Fruit fly (Drosophila melanogaster): ENCODE data around the gene CG4119.
A peak's percentile ranks its signal among the peaks of the same experiment; 100 is the strongest.

CG4119 gene

dm6 chrX:5689417-5690215 is 23.8 kb downstream of the CG4119 start, which contains the start of the genes PGAP1 and cv (continued):
- peak; percentile 35 for TF ChIP-seq CG32006 (GFP tag; optimal IDR thresholded peaks at IDR 0.05)
- TF ChIP-seq Smox (GFP tag; optimal IDR thresholded peaks at IDR 0.05), result no peak
- no peak for TF ChIP-seq Ets96B (tag; optimal IDR thresholded peaks at IDR 0.05)
- TF ChIP-seq Hr4 (GFP tag; optimal IDR thresholded peaks at IDR 0.05), result peak; percentile 31
- TF ChIP-seq CG4318 (GFP tag; optimal IDR thresholded peaks at IDR 0.05), result no peak
- peak; percentile 61 for TF ChIP-seq esn (GFP tag; optimal IDR thresholded peaks at IDR 0.05)
- TF ChIP-seq CG6854 (GFP tag; optimal IDR thresholded peaks at IDR 0.05), result no peak
- TF ChIP-seq topi (GFP tag; optimal IDR thresholded peaks at IDR 0.05), result no peak
- TF ChIP-seq CG1621 (tag; optimal IDR thresholded peaks at IDR 0.05), result no peak
- no peak for TF ChIP-seq spab (GFP tag; optimal IDR thresholded peaks at IDR 0.05)
- peak; percentile 30 for TF ChIP-seq Ets21C (GFP tag; optimal IDR thresholded peaks at IDR 0.05)
- no peak for TF ChIP-seq CG9139 (GFP tag; optimal IDR thresholded peaks at IDR 0.05)
- TF ChIP-seq Sox14 (GFP tag; optimal IDR thresholded peaks at IDR 0.05), result peak; percentile 55
- TF ChIP-seq cyc (GFP tag; optimal IDR thresholded peaks at IDR 0.05), result peak; percentile 13
- TF ChIP-seq CG10631 (GFP tag; optimal IDR thresholded peaks at IDR 0.05), result peak; percentile 18
- no peak for TF ChIP-seq fd59A (GFP tag; optimal IDR thresholded peaks at IDR 0.05)
- no peak for TF ChIP-seq Sox102F (GFP tag; optimal IDR thresholded peaks at IDR 0.05)
- no peak for TF ChIP-seq Hr38 (GFP tag; optimal IDR thresholded peaks at IDR 0.05)
- TF ChIP-seq CG31627 (GFP tag; optimal IDR thresholded peaks at IDR 0.05), result peak; percentile 29
- TF ChIP-seq Blimp-1 (GFP tag; optimal IDR thresholded peaks at IDR 0.05), result no peak
- peak; percentile 58 for TF ChIP-seq lz (GFP tag; optimal IDR thresholded peaks at IDR 0.05)
- no peak for TF ChIP-seq CG11294 (GFP tag; IDR thresholded peaks at IDR 0.05)
- TF ChIP-seq CG15336 (GFP tag; IDR thresholded peaks at IDR 0.05), result no peak
- 0 out of 3 replicates have a peak, but pooled peaks have one; percentile 4 for TF ChIP-seq eg (GFP tag; IDR thresholded peaks at IDR 0.05)
- peak; percentile 19; the same call in 1 of the 3 replicates for TF ChIP-seq CG6163 (GFP tag; IDR thresholded peaks at IDR 0.05)
- no peak for TF ChIP-seq Gug (GFP tag; IDR thresholded peaks at IDR 0.05)
- no peak for TF ChIP-seq vri (GFP tag; optimal IDR thresholded peaks at IDR 0.05)
- TF ChIP-seq Eip75B (GFP tag; optimal IDR thresholded peaks at IDR 0.05), result no peak
- no peak for TF ChIP-seq net (GFP tag; optimal IDR thresholded peaks at IDR 0.05)
- no peak for TF ChIP-seq Met (GFP tag; optimal IDR thresholded peaks at IDR 0.05)
- no peak for TF ChIP-seq CG16779 (tag; optimal IDR thresholded peaks at IDR 0.05)
- no peak for TF ChIP-seq fkh (GFP tag; optimal IDR thresholded peaks at IDR 0.05)
- TF ChIP-seq dsx (GFP tag; optimal IDR thresholded peaks at IDR 0.05; ENCODE audit: poor library complexity, severe bottlenecking), result no peak
- peak; percentile 42 for TF ChIP-seq acj6 (GFP tag; optimal IDR thresholded peaks at IDR 0.05)
- peak; percentile 70 for TF ChIP-seq Eip78C (GFP tag)
- no peak for TF ChIP-seq dac (GFP tag; optimal IDR thresholded peaks at IDR 0.05)
- no peak for TF ChIP-seq CG8119 (GFP tag; IDR thresholded peaks at IDR 0.05)

DNA sequence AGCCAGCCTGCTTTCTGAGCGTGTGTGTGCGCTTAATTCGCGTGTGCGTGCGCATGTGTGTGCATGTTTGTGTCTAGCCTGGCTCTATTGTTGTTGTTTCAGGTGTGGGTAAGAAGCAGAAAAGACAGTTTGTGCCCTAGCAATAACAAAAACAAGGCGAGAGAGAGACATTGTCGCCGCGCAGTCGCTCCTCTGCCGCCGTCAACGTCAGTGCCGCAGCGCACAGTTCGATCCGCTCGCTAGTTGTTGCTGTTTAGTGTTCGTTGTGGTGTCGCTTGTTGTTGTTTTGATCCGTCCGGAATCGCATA is 24.3 kb downstream of the CG4119 start:
- TF ChIP-seq dsx (GFP tag; optimal IDR thresholded peaks at IDR 0.05; ENCODE audit: poor library complexity, severe bottlenecking) (peak; percentile 72), Lpt (GFP tag; optimal IDR thresholded peaks at IDR 0.05) (no peak), fkh (GFP tag; optimal IDR thresholded peaks at IDR 0.05) (peak; percentile 42)

dm6 chrX:5690651-5691379 is 25.0 kb downstream of the CG4119 start:
- TF ChIP-seq Smox (GFP tag; optimal IDR thresholded peaks at IDR 0.05) (no peak), salr (GFP tag; optimal IDR thresholded peaks at IDR 0.05) (no peak), svp (GFP tag) (peak; percentile 51), Gug (GFP tag; IDR thresholded peaks at IDR 0.05) (no peak), CG16779 (tag; optimal IDR thresholded peaks at IDR 0.05) (peak; percentile 6), ss (GFP tag; optimal IDR thresholded peaks at IDR 0.05) (peak in 1 of 2 experiments; percentile 1), Eip78C (GFP tag) (peak; percentile 78), CG6808 (GFP tag; optimal IDR thresholded peaks at IDR 0.05) (peak; percentile 5), CG32006 (GFP tag; optimal IDR thresholded peaks at IDR 0.05) (peak; percentile 37), CG7368 (GFP tag; optimal IDR thresholded peaks at IDR 0.05) (no peak), spab (GFP tag; optimal IDR thresholded peaks at IDR 0.05) (no peak), Hr39 (GFP tag; optimal IDR thresholded peaks at IDR 0.05) (no peak), CG15336 (GFP tag; IDR thresholded peaks at IDR 0.05) (0 out of 2 replicates have a peak, but pooled peaks have one; percentile 24), fkh (GFP tag; optimal IDR thresholded peaks at IDR 0.05) (no peak)
